Fruit fly (Drosophila melanogaster) whole organism, embryonic: ENCODE results near the gene meso18E.

Experiments used
- Bgb ChIP-seq: fragments of 200-800 bp; sonication (Bioruptor generic); IDR thresholded peaks from 2 replicates; pipeline ENCODE4 v1.3.6; 2022; ENCODE audit warnings: missing biosample characterization, missing genetic modification characterization; ENCODE audit not compliant: partially characterized antibody
- CG11085 ChIP-seq: fragments of 200-800 bp; sonication (Bioruptor generic); IDR thresholded peaks from 2 replicates; pipeline ENCODE4 v1.3.6; 2022; ENCODE audit warnings: missing biosample characterization, missing genetic modification characterization
- CG11696 ChIP-seq: fragments of 200-800 bp; sonication (Bioruptor generic); IDR thresholded peaks from 2 replicates; pipeline ENCODE4 v1.3.6; 2022; ENCODE audit warnings: missing biosample characterization, missing genetic modification characterization
- CG12071 ChIP-seq: fragments of 200-800 bp; sonication (Bioruptor generic); optimal IDR thresholded peaks from 3 replicates; lab custom pipeline; 2018; ENCODE audit warnings: missing biosample characterization, mild to moderate bottlenecking, missing genetic modification characterization
- CG15011 ChIP-seq: fragments of 200-800 bp; sonication (Bioruptor generic); optimal IDR thresholded peaks from 3 replicates; lab custom pipeline; 2018; ENCODE audit warnings: missing biosample characterization, mild to moderate bottlenecking, missing genetic modification characterization
- CG15269 ChIP-seq: fragments of 200-800 bp; sonication (Bioruptor generic); optimal IDR thresholded peaks from 2 replicates; lab custom pipeline; 2018; ENCODE audit warnings: missing biosample characterization, mild to moderate bottlenecking, missing genetic modification characterization, moderate library complexity
- CG1529 ChIP-seq: fragments of 200-800 bp; sonication (Bioruptor generic); optimal IDR thresholded peaks from 3 replicates; lab custom pipeline; 2018; ENCODE audit warnings: missing biosample characterization, missing genetic modification characterization
- CG1603 ChIP-seq: fragments of 200-800 bp; sonication (Bioruptor generic); optimal IDR thresholded peaks from 2 replicates; lab custom pipeline; 2019; ENCODE audit warnings: missing biosample characterization, mild to moderate bottlenecking, missing genetic modification characterization, moderate library complexity
- CG16813 ChIP-seq: fragments of 200-800 bp; sonication (Bioruptor generic); IDR thresholded peaks from 3 replicates; pipeline ENCODE4 v1.3.6; 2022; ENCODE audit warnings: missing biosample characterization, missing genetic modification characterization; ENCODE audit not compliant: partially characterized antibody
- CG17186 ChIP-seq: fragments of 200-800 bp; sonication (Bioruptor generic); optimal IDR thresholded peaks from 3 replicates; lab custom pipeline; 2017; ENCODE audit warnings: missing biosample characterization, missing genetic modification reagents, missing genetic modification characterization
- CG17359 ChIP-seq: fragments of 200-800 bp; sonication (Bioruptor generic); optimal IDR thresholded peaks from 3 replicates; lab custom pipeline; 2018; ENCODE audit warnings: missing biosample characterization, mild to moderate bottlenecking, missing genetic modification characterization, moderate library complexity
- CG17829 ChIP-seq: fragments of 200-800 bp; optimal IDR thresholded peaks from 2 replicates; lab custom pipeline; 2019; ENCODE audit warnings: missing biosample characterization, mild to moderate bottlenecking, missing genetic modification characterization, moderate library complexity
- CG2116 ChIP-seq: fragments of 200-800 bp; sonication (Bioruptor generic); optimal IDR thresholded peaks from 3 replicates; lab custom pipeline; 2018; ENCODE audit warnings: missing biosample characterization, mild to moderate bottlenecking, missing genetic modification characterization
- CG2120 ChIP-seq: fragments of 200-800 bp; sonication (Bioruptor generic); optimal IDR thresholded peaks from 3 replicates; lab custom pipeline; 2016; ENCODE audit warnings: missing biosample characterization, missing genetic modification characterization
- CG3163 ChIP-seq: fragments of 200-800 bp; sonication (Bioruptor generic); optimal IDR thresholded peaks from 3 replicates; lab custom pipeline; 2016; ENCODE audit warnings: missing biosample characterization, missing genetic modification characterization
- CG4328 ChIP-seq: fragments of 200-800 bp; sonication (Bioruptor generic); optimal IDR thresholded peaks from 3 replicates; lab custom pipeline; 2017; ENCODE audit warnings: missing biosample characterization, missing genetic modification reagents, missing genetic modification characterization
- CG4854 ChIP-seq: fragments of 200-800 bp; sonication (Bioruptor generic); optimal IDR thresholded peaks from 2 replicates; lab custom pipeline; 2016; ENCODE audit warnings: missing biosample characterization, missing genetic modification characterization, inconsistent platforms
- CG6654 ChIP-seq: fragments of 200-800 bp; sonication (Bioruptor generic); optimal IDR thresholded peaks from 2 replicates; lab custom pipeline; 2017; ENCODE audit warnings: missing biosample characterization, mild to moderate bottlenecking, missing genetic modification characterization
- CG7987 ChIP-seq: fragments of 200-800 bp; sonication (Bioruptor generic); optimal IDR thresholded peaks from 2 replicates; lab custom pipeline; 2018; ENCODE audit warnings: missing biosample characterization, mild to moderate bottlenecking, missing genetic modification characterization, moderate library complexity
- CG8290 ChIP-seq, 3 experiments: fragments of 200-800 bp; sonication (Bioruptor generic); optimal IDR thresholded peaks; 2 replicates each; lab custom pipeline; 2016 to 2019; ENCODE audit warnings: missing biosample characterization in 3 of 3, missing genetic modification characterization in 3 of 3, mild to moderate bottlenecking in 2 of 3, moderate library complexity in 1 of 3
- CG8359 ChIP-seq: fragments of 200-800 bp; sonication (Bioruptor generic); optimal IDR thresholded peaks from 2 replicates; lab custom pipeline; 2017; ENCODE audit warnings: missing biosample characterization, mild to moderate bottlenecking, missing genetic modification characterization, borderline replicate concordance
- CG9215 ChIP-seq: fragments of 200-800 bp; sonication (Bioruptor generic); IDR thresholded peaks from 2 replicates; pipeline ENCODE4 v1.3.6; 2022; ENCODE audit warnings: missing biosample characterization, missing genetic modification characterization
- Camta ChIP-seq: fragments of 200-800 bp; sonication (Bioruptor generic); optimal IDR thresholded peaks from 2 replicates; lab custom pipeline; 2016; ENCODE audit warnings: missing biosample characterization, missing genetic modification characterization
- D ChIP-seq, 2 experiments: fragments of 200-800 bp in 1 of 2; fragments of >200 bp in 1 of 2; sonication (Bioruptor generic) in 1 of 2; optimal IDR thresholded peaks; 2 replicates in 1 of 2; 3 replicates in 1 of 2; lab custom pipeline; 2017; ENCODE audit warnings: mild to moderate bottlenecking in 1 of 2, missing biosample characterization in 1 of 2, missing genetic modification characterization in 1 of 2, missing genetic modification reagents in 1 of 2
- D19A ChIP-seq: fragments of 200-800 bp; optimal IDR thresholded peaks from 3 replicates; lab custom pipeline; 2019; ENCODE audit warnings: missing biosample characterization, mild to moderate bottlenecking, missing genetic modification characterization, moderate library complexity
- E2f1 ChIP-seq: fragments of 200-800 bp; sonication (Bioruptor generic); IDR thresholded peaks from 2 replicates; pipeline ENCODE4 v1.3.6; 2022; ENCODE audit warnings: missing biosample characterization, missing genetic modification characterization
- Eip74EF ChIP-seq, 2 experiments: fragments of 200-800 bp in 1 of 2; fragments of >200 bp in 1 of 2; sonication (Bioruptor generic) in 1 of 2; optimal IDR thresholded peaks; 2 replicates each; lab custom pipeline; 2017 to 2019; ENCODE audit warnings: missing biosample characterization in 2 of 2, missing genetic modification characterization in 2 of 2, mild to moderate bottlenecking in 1 of 2, moderate library complexity in 1 of 2
- Ets65A ChIP-seq: fragments of 200-800 bp; sonication (Bioruptor generic); peaks from one replicate; lab custom pipeline; 2016; ENCODE audit warnings: missing biosample characterization, missing genetic modification characterization
- Fer1 ChIP-seq: fragments of 200-800 bp; sonication (Bioruptor generic); optimal IDR thresholded peaks from 2 replicates; lab custom pipeline; 2017; ENCODE audit warnings: missing biosample characterization, mild to moderate bottlenecking, missing genetic modification characterization
- Fer3 ChIP-seq: fragments of 200-800 bp; sonication (Bioruptor generic); optimal IDR thresholded peaks from 2 replicates; lab custom pipeline; 2018; ENCODE audit warnings: missing biosample characterization, mild to moderate bottlenecking, missing genetic modification characterization, moderate library complexity
- Mad ChIP-seq: fragments of 200-800 bp; sonication (Bioruptor generic); optimal IDR thresholded peaks from 2 replicates; lab custom pipeline; 2016; ENCODE audit warnings: missing biosample characterization, missing genetic modification characterization
- Max ChIP-seq: fragments of 200-800 bp; sonication (Bioruptor generic); optimal IDR thresholded peaks from 2 replicates; lab custom pipeline; 2016; ENCODE audit warnings: missing biosample characterization, mild to moderate bottlenecking, missing genetic modification characterization
- NC2β ChIP-seq: fragments of 200-800 bp; sonication (Bioruptor generic); optimal IDR thresholded peaks from 2 replicates; lab custom pipeline; 2016; ENCODE audit warnings: missing biosample characterization, missing genetic modification characterization
- Ptx1 ChIP-seq: fragments of 200-800 bp; sonication (Bioruptor generic); IDR thresholded peaks from 2 replicates; pipeline ENCODE4 v1.3.6; 2022; ENCODE audit warnings: missing biosample characterization, missing genetic modification characterization
- Rfx ChIP-seq: fragments of 200-800 bp; sonication (Bioruptor generic); IDR thresholded peaks from 2 replicates; pipeline ENCODE4 v1.3.6; 2022; ENCODE audit warnings: missing biosample characterization, missing genetic modification characterization
- Side ChIP-seq: fragments of 200-800 bp; sonication (Bioruptor generic); optimal IDR thresholded peaks from 2 replicates; lab custom pipeline; 2016; ENCODE audit warnings: missing biosample characterization, missing genetic modification characterization
- Sry-δ ChIP-seq: fragments of 200-800 bp; sonication (Bioruptor generic); optimal IDR thresholded peaks from 2 replicates; lab custom pipeline; 2016; ENCODE audit warnings: missing biosample characterization, missing genetic modification characterization
- YL-1 ChIP-seq: fragments of 200-800 bp; sonication (Bioruptor generic); optimal IDR thresholded peaks from 3 replicates; lab custom pipeline; 2017; ENCODE audit warnings: missing biosample characterization, mild to moderate bottlenecking, missing genetic modification characterization
- chinmo ChIP-seq: fragments of 200-800 bp; sonication (Bioruptor generic); IDR thresholded peaks from 4 replicates; pipeline ENCODE4 v1.3.6; 2022; ENCODE audit warnings: missing biosample characterization, missing genetic modification characterization; ENCODE audit not compliant: partially characterized antibody
- da ChIP-seq: fragments of 200-800 bp; sonication (Bioruptor generic); optimal IDR thresholded peaks from 2 replicates; lab custom pipeline; 2016; ENCODE audit warnings: missing biosample characterization, missing genetic modification characterization
- emc ChIP-seq: fragments of 200-800 bp; sonication (Bioruptor generic); optimal IDR thresholded peaks from 2 replicates; lab custom pipeline; 2016; ENCODE audit warnings: missing biosample characterization, missing genetic modification characterization
- hbn ChIP-seq: fragments of 200-800 bp; sonication (Bioruptor generic); IDR thresholded peaks from 2 replicates; pipeline ENCODE4 v1.3.6; 2022; ENCODE audit warnings: missing biosample characterization, missing genetic modification characterization; ENCODE audit not compliant: partially characterized antibody
- insv ChIP-seq, 2 experiments: fragments of 200-800 bp; sonication (Bioruptor generic); optimal IDR thresholded peaks; 3 replicates each; lab custom pipeline; 2016 to 2018; ENCODE audit warnings: missing biosample characterization in 2 of 2, missing genetic modification characterization in 2 of 2
- jumu ChIP-seq: fragments of 200-800 bp; sonication (Bioruptor generic); optimal IDR thresholded peaks from 3 replicates; lab custom pipeline; 2016; ENCODE audit warnings: missing biosample characterization, missing genetic modification characterization
- lab ChIP-seq: fragments of 200-800 bp; sonication (Bioruptor generic); optimal IDR thresholded peaks from 3 replicates; lab custom pipeline; 2017; ENCODE audit warnings: missing biosample characterization, missing genetic modification characterization, mild to moderate bottlenecking, moderate library complexity, missing genetic modification reagents
- ranshi ChIP-seq: fragments of 200-800 bp; sonication (Bioruptor generic); IDR thresholded peaks from 2 replicates; pipeline ENCODE4 v1.3.6; 2022; ENCODE audit warnings: missing biosample characterization, missing genetic modification characterization
- scrt ChIP-seq: fragments of 200-800 bp; sonication (Bioruptor generic); optimal IDR thresholded peaks from 2 replicates; lab custom pipeline; 2018; ENCODE audit warnings: missing biosample characterization, mild to moderate bottlenecking, missing genetic modification characterization, moderate library complexity
- slou ChIP-seq: fragments of 200-800 bp; sonication (Bioruptor generic); optimal IDR thresholded peaks from 3 replicates; lab custom pipeline; 2016; ENCODE audit warnings: missing biosample characterization, missing genetic modification characterization
- sna ChIP-seq: fragments of 200-800 bp; sonication (Bioruptor generic); IDR thresholded peaks from 2 replicates; pipeline ENCODE4 v1.3.6; 2022; ENCODE audit warnings: missing biosample characterization, missing genetic modification characterization; ENCODE audit not compliant: partially characterized antibody
- zfh2 ChIP-seq: fragments of 200-800 bp; sonication (Bioruptor generic); optimal IDR thresholded peaks from 2 replicates; lab custom pipeline; 2016; ENCODE audit warnings: missing biosample characterization, missing genetic modification characterization

meso18E gene

DNA sequence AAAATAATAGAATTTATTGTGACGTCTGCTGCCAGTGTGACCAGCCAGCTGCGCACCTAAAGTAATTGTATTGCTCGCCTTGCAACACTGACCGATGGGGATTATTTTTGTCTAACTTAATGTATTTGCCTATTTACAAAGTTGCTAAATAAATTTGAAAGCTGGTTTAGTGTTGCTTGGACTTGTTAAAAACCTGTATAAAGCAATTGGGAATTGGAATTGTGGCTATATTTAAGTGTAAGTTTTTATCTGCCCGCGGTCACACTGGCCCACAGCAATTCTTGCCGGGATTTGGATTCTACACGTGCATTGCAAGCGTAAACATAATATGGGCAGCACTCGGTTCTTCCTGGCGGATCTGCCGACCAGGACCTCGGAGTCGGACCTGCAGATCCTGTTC is 8.8 kb downstream of the meso18E start, which contains the start of the genes CG14230 and CG14232 (continued):
- no peak for TF ChIP-seq Fer3
- peak; percentile 6 for TF ChIP-seq zfh2 (GFP tag; lab: Kevin White, UChicago)
- TF ChIP-seq CG12071 (GFP tag; lab: Kevin White, UChicago) = no peak
- TF ChIP-seq Sry-δ (GFP tag; lab: Kevin White, UChicago) = peak; percentile 14
- TF ChIP-seq CG11696 (GFP tag; lab: Robert Waterston, UW) = no peak
- no peak for TF ChIP-seq Fer1 (GFP tag; lab: Kevin White, UChicago)
- TF ChIP-seq Eip74EF (GFP tag; optimal IDR thresholded peaks at IDR 0.05; lab: Kevin White, UChicago) = no peak
- TF ChIP-seq CG15011 (GFP tag; lab: Kevin White, UChicago) = no peak
- no peak for TF ChIP-seq da (GFP tag; lab: Kevin White, UChicago)
- TF ChIP-seq slou = no peak
- TF ChIP-seq jumu = no peak
- TF ChIP-seq CG4328 (GFP tag; lab: Kevin White, UChicago) = no peak
- no peak for TF ChIP-seq CG11085
- TF ChIP-seq Rfx (GFP tag; lab: Robert Waterston, UW) = 0 out of 2 replicates have a peak, but pooled peaks have one; percentile 23
- peak; percentile 71 for TF ChIP-seq CG1603 (tag; lab: Kevin White, UChicago)
- TF ChIP-seq Mad (GFP tag; lab: Kevin White, UChicago) = no peak
- TF ChIP-seq CG3163 (GFP tag; lab: Kevin White, UChicago) = no peak
- TF ChIP-seq scrt (GFP tag; lab: Kevin White, UChicago) = no peak
- no peak for TF ChIP-seq insv (GFP tag; optimal IDR thresholded peaks at IDR 0.05; lab: Kevin White, UChicago)
- no peak for TF ChIP-seq E2f1 (GFP tag; lab: Robert Waterston, UW)
- no peak; the same call in 1 of the 2 replicates for TF ChIP-seq sna (GFP tag; lab: Robert Waterston, UW)
- no peak for TF ChIP-seq CG1529 (GFP tag; lab: Kevin White, UChicago)
- no peak for TF ChIP-seq D (optimal IDR thresholded peaks at IDR 0.05; lab: Kevin White, UChicago)
- TF ChIP-seq D (GFP tag; optimal IDR thresholded peaks at IDR 0.05; lab: Kevin White, UChicago) = no peak
- no peak for TF ChIP-seq CG17359 (tag; lab: Kevin White, UChicago)
- no peak for TF ChIP-seq CG8359 (GFP tag; lab: Kevin White, UChicago)
- no peak for TF ChIP-seq chinmo (GFP tag; lab: Robert Waterston, UW)
- no peak for TF ChIP-seq emc
- TF ChIP-seq CG9215 (GFP tag; lab: Robert Waterston, UW) = no peak
- no peak for TF ChIP-seq Ptx1
- no peak for TF ChIP-seq Camta (GFP tag; lab: Kevin White, UChicago)
- TF ChIP-seq hbn = peak; percentile 30; the same call in 1 of the 2 replicates
- TF ChIP-seq CG2120 = peak; percentile 42
- TF ChIP-seq CG17829 = no peak
- no peak for TF ChIP-seq ranshi (GFP tag; lab: Robert Waterston, UW)
- TF ChIP-seq Ets65A (GFP tag; lab: Kevin White, UChicago) = peak; percentile 90
- no peak for TF ChIP-seq CG6654 (GFP tag; lab: Kevin White, UChicago)
- no peak for TF ChIP-seq lab (GFP tag; lab: Kevin White, UChicago)
- TF ChIP-seq CG17186 (GFP tag; lab: Kevin White, UChicago) = peak; percentile 42
- TF ChIP-seq Bgb (GFP tag; lab: Robert Waterston, UW) = no peak
- no peak for TF ChIP-seq D19A
- TF ChIP-seq CG2116 (GFP tag; lab: Kevin White, UChicago) = peak; percentile 56
- no peak for TF ChIP-seq CG4854 (GFP tag; lab: Kevin White, UChicago)
- TF ChIP-seq CG16813 (GFP tag; lab: Robert Waterston, UW) = no peak
- TF ChIP-seq CG7987 = no peak
- TF ChIP-seq NC2β = no peak
- TF ChIP-seq CG15269 = no peak
- TF ChIP-seq Side = no peak
- TF ChIP-seq CG8290 (GFP tag; optimal IDR thresholded peaks at IDR 0.05; lab: Kevin White, UChicago) = peak; percentile 1
- no peak for TF ChIP-seq CG8290 (tag; optimal IDR thresholded peaks at IDR 0.05; lab: Kevin White, UChicago)
- peak; percentile 37 for TF ChIP-seq Max (GFP tag; lab: Kevin White, UChicago)
- TF ChIP-seq YL-1 = peak; percentile 87
